Fruit fly (Drosophila melanogaster) whole organism: Measurements from ENCODE around the gene CG12061.

Experiments
- CG8478 ChIP-seq: fragments of >200 bp; optimal IDR thresholded peaks from 2 replicates; lab custom pipeline; 2018; ENCODE audit warnings: inconsistent platforms
- EcR ChIP-seq, 2 experiments: fragments of >200 bp; optimal IDR thresholded peaks; 2 replicates each; lab custom pipeline; 2017; ENCODE audit warnings: missing biosample characterization in 2 of 2, missing genetic modification characterization in 2 of 2, missing genetic modification reagents in 2 of 2
- pan ChIP-seq: fragments of >200 bp; optimal IDR thresholded peaks from 2 replicates; lab custom pipeline; 2017
- psq ChIP-seq: fragments of >200 bp; optimal IDR thresholded peaks from 2 replicates; lab custom pipeline; 2017

dm6 chrX:23011859-23012258 is 24.0 kb upstream of the CG12061 start:
- TF ChIP-seq CG8478 (lab: Kevin White, UChicago) (no peak), pan (lab: Kevin White, UChicago) (no peak), psq (lab: Kevin White, UChicago) (no peak), EcR (GFP tag; optimal IDR thresholded peaks at IDR 0.05; lab: Kevin White, UChicago) (no peak)
